Worm (Caenorhabditis elegans) whole organism, early embryonic: ENCODE data around the gene F53F4.15.

Experiments used
- B0310.2 ChIP-seq: sonication (generic microtip); optimal IDR thresholded peaks from 2 replicates; lab custom pipeline; 2016; ENCODE audit warnings: mild to moderate bottlenecking, missing genetic modification characterization, missing compliant biosample characterization
- F13C5.2 ChIP-seq: sonication (generic microtip); optimal IDR thresholded peaks from 2 replicates; lab custom pipeline; 2017; ENCODE audit warnings: mild to moderate bottlenecking, missing genetic modification characterization, inconsistent platforms, missing compliant biosample characterization
- aly-1 ChIP-seq: sonication (generic microtip); optimal IDR thresholded peaks from 2 replicates; lab custom pipeline; 2016; ENCODE audit warnings: missing genetic modification characterization, missing compliant biosample characterization
- ama-1 ChIP-seq: fragments of 150-350 bp; optimal IDR thresholded peaks from 2 replicates; lab custom pipeline; 2014
- ceh-36 ChIP-seq: sonication (generic microtip); optimal IDR thresholded peaks from 2 replicates; lab custom pipeline; 2016; ENCODE audit warnings: missing genetic modification characterization, inconsistent platforms, missing compliant biosample characterization
- flt-1 ChIP-seq: fragments of 200-800 bp; sonication (Bioruptor generic); IDR thresholded peaks from 2 replicates; pipeline ENCODE4 v1.3.6; 2022; ENCODE audit warnings: missing genetic modification characterization, missing compliant biosample characterization
- hmbx-1 ChIP-seq: sonication (generic microtip); optimal IDR thresholded peaks from 2 replicates; lab custom pipeline; 2016; ENCODE audit warnings: mild to moderate bottlenecking, missing genetic modification characterization, missing compliant biosample characterization
- hnd-1 ChIP-seq: sonication (generic microtip); optimal IDR thresholded peaks from 2 replicates; lab custom pipeline; 2016; ENCODE audit warnings: missing genetic modification characterization, missing compliant biosample characterization
- pes-1 ChIP-seq: fragments of 200-800 bp; sonication (Bioruptor generic); IDR thresholded peaks from 2 replicates; pipeline ENCODE4 v1.3.6; 2022; ENCODE audit warnings: missing genetic modification reagents, missing genetic modification characterization, missing compliant biosample characterization
- scrt-1 ChIP-seq: fragments of 200-800 bp; sonication (Bioruptor generic); IDR thresholded peaks from 2 replicates; pipeline ENCODE4 v1.3.6; 2022; ENCODE audit warnings: missing genetic modification characterization, missing compliant biosample characterization
- sea-1 ChIP-seq: fragments of 200-800 bp; sonication (Bioruptor generic); conservative IDR thresholded peaks from 2 replicates; pipeline ENCODE4 v1.3.6; 2022; ENCODE audit warnings: missing genetic modification characterization, missing compliant biosample characterization
- tbx-11 ChIP-seq: fragments of 200-800 bp; sonication (Bioruptor generic); IDR thresholded peaks from 2 replicates; pipeline ENCODE4 v1.3.6; 2022; ENCODE audit warnings: missing genetic modification characterization, missing compliant biosample characterization
- tbx-37 ChIP-seq: fragments of 200-800 bp; sonication (Bioruptor generic); conservative IDR thresholded peaks from 2 replicates; pipeline ENCODE4 v1.3.6; 2022; ENCODE audit warnings: missing genetic modification reagents, missing genetic modification characterization, missing compliant biosample characterization
- tra-4 ChIP-seq: sonication (generic microtip); optimal IDR thresholded peaks from 2 replicates; lab custom pipeline; 2017; ENCODE audit warnings: missing genetic modification characterization, missing compliant biosample characterization

ce11 chrV:13658577-13658976, 37.8 kb downstream of the F53F4.15 start:
- TF ChIP-seq sea-1 (GFP tag; lab: Robert Waterston, UW) (no peak), hmbx-1 (tag; lab: Kevin White, UChicago) (no peak), B0310.2 (tag; lab: Kevin White, UChicago) (no peak), flt-1 (no peak), pes-1 (GFP tag; lab: Robert Waterston, UW) (no peak), ceh-36 (no peak), ama-1 (lab: Kevin White, UChicago) (no peak), tra-4 (no peak), F13C5.2 (tag; lab: Kevin White, UChicago) (no peak), aly-1 (tag; lab: Kevin White, UChicago) (no peak), tbx-11 (no peak), hnd-1 (no peak), scrt-1 (GFP tag; lab: Robert Waterston, UW) (no peak), tbx-37 (GFP tag; lab: Robert Waterston, UW) (no peak)
